Worm (Caenorhabditis elegans): ENCODE measurements around the gene T28A11.18.

The T28A11.18 gene

ce11 chrV:3218604-3219003 is 49.2 kb downstream of the T28A11.18 start (continued):
- no peak for TF ChIP-seq Y56A3A.18 (GFP tag; IDR thresholded peaks at IDR 0.05)
- TF ChIP-seq madf-3 (GFP tag; IDR thresholded peaks at IDR 0.05), result no peak
- TF ChIP-seq him-1 (tag; optimal IDR thresholded peaks at IDR 0.05), result no peak
- TF ChIP-seq hmg-20 (GFP tag; IDR thresholded peaks at IDR 0.05), result no peak
- no peak for TF ChIP-seq nfya-1 (tag; optimal IDR thresholded peaks at IDR 0.05; ENCODE audit: borderline replicate concordance, insufficient read depth)

Data from whole organism, young adult.